Fruit fly (Drosophila melanogaster) S2 (cell line): ENCODE results near the gene SP555.

ENCODE experiments used
- CG8478 ChIP-seq: fragments of >200 bp; optimal IDR thresholded peaks from 2 replicates; lab custom pipeline; 2018
- CTCF ChIP-seq, 2 experiments: fragments of >200 bp; optimal IDR thresholded peaks; 2 replicates each; lab custom pipeline; 2018

- no peak for TF ChIP-seq CG8478 (lab: Kevin White, UChicago)
- no peak for TF ChIP-seq CTCF (optimal IDR thresholded peaks at IDR 0.05; lab: Kevin White, UChicago)
Measured at dm6 chr2L:5046261-5046660, 8.8 kb downstream of the SP555 start.
